Fruit fly (Drosophila melanogaster): ENCODE results near the gene Phf5a.

Phf5a gene

dm6 chr2L:6463392-6463791 lies 27.3 kb downstream of the Phf5a start (continued):
- TF ChIP-seq CG17328 (GFP tag; IDR thresholded peaks at IDR 0.05) = no peak
- TF ChIP-seq chinmo (GFP tag; IDR thresholded peaks at IDR 0.05; ENCODE audit: partially characterized antibody) = no peak
- TF ChIP-seq sim (GFP tag; IDR thresholded peaks at IDR 0.05) = no peak
- no peak for TF ChIP-seq otp (GFP tag; IDR thresholded peaks at IDR 0.05)
- TF ChIP-seq CG34224 (GFP tag; IDR thresholded peaks at IDR 0.05; ENCODE audit: partially characterized antibody) = no peak
- TF ChIP-seq lmd (GFP tag; IDR thresholded peaks at IDR 0.05) = no peak
- no peak for TF ChIP-seq CG31224 (GFP tag; IDR thresholded peaks at IDR 0.05)
- TF ChIP-seq CG11456 (GFP tag; IDR thresholded peaks at IDR 0.05) = 0 out of 3 replicates have a peak, but pooled peaks have one; percentile 8
- no peak for TF ChIP-seq prd (optimal IDR thresholded peaks at IDR 0.05)
- 0 out of 3 replicates have a peak, but pooled peaks have one; percentile 24 for TF ChIP-seq prd (GFP tag; IDR thresholded peaks at IDR 0.05)
- TF ChIP-seq CG10147 (GFP tag; optimal IDR thresholded peaks at IDR 0.05) = no peak
- no peak for TF ChIP-seq lbe (GFP tag; optimal IDR thresholded peaks at IDR 0.05)
- TF ChIP-seq sens (GFP tag) = peak; percentile 3
- TF ChIP-seq CG9437 (GFP tag; optimal IDR thresholded peaks at IDR 0.05) = no peak
- TF ChIP-seq CG6813 (GFP tag; optimal IDR thresholded peaks at IDR 0.05) = no peak
- TF ChIP-seq CTCF (GFP tag; optimal IDR thresholded peaks at IDR 0.05) = no peak
- TF ChIP-seq cwo (GFP tag; optimal IDR thresholded peaks at IDR 0.05) = no peak
- peak; percentile 18; the same call in 1 of the 3 replicates for TF ChIP-seq CG34422 (GFP tag; IDR thresholded peaks at IDR 0.05)
- no peak for TF ChIP-seq Doc3 (GFP tag; IDR thresholded peaks at IDR 0.05; ENCODE audit: partially characterized antibody)
- TF ChIP-seq CG4854 (GFP tag; optimal IDR thresholded peaks at IDR 0.05) = no peak
- no peak for TF ChIP-seq CG7987 (GFP tag; optimal IDR thresholded peaks at IDR 0.05)
- TF ChIP-seq CG11093 (GFP tag; IDR thresholded peaks at IDR 0.05) = peak; percentile 38; the same call in 1 of the 3 replicates
- TF ChIP-seq dysf (GFP tag; IDR thresholded peaks at IDR 0.05) = no peak
- TF ChIP-seq Doc2 (GFP tag; IDR thresholded peaks at IDR 0.05) = no peak
- peak; percentile 49 for TF ChIP-seq CG15479 (GFP tag; optimal IDR thresholded peaks at IDR 0.05)
- TF ChIP-seq CG10267 (tag; optimal IDR thresholded peaks at IDR 0.05) = no peak

- TF ChIP-seq CG17385 (GFP tag; optimal IDR thresholded peaks at IDR 0.05) = no peak
- TF ChIP-seq odd (GFP tag; optimal IDR thresholded peaks at IDR 0.05) = peak; percentile 10
- TF ChIP-seq CG7839 (tag; optimal IDR thresholded peaks at IDR 0.05) = no peak
- TF ChIP-seq CoRest (tag; optimal IDR thresholded peaks at IDR 0.05) = no peak
- peak; percentile 21; the same call in 1 of the 3 replicates for TF ChIP-seq ken (GFP tag; IDR thresholded peaks at IDR 0.05)
- no peak for TF ChIP-seq H15 (GFP tag; IDR thresholded peaks at IDR 0.05)
- TF ChIP-seq Bgb (GFP tag; IDR thresholded peaks at IDR 0.05; ENCODE audit: partially characterized antibody) = no peak
- no peak for TF ChIP-seq Sry-δ (GFP tag; optimal IDR thresholded peaks at IDR 0.05)
- TF ChIP-seq chinmo (GFP tag; IDR thresholded peaks at IDR 0.05; ENCODE audit: partially characterized antibody) = peak; percentile 78; the same call in 1 of the 4 replicates
- no peak for TF ChIP-seq vnd (GFP tag; IDR thresholded peaks at IDR 0.05; ENCODE audit: partially characterized antibody)
- TF ChIP-seq lab (GFP tag; optimal IDR thresholded peaks at IDR 0.05) = peak; percentile 11
- TF ChIP-seq tup (GFP tag; optimal IDR thresholded peaks at IDR 0.05) = no peak
- no peak for TF ChIP-seq maf-S (GFP tag; optimal IDR thresholded peaks at IDR 0.05)
- peak; percentile 3 for TF ChIP-seq CG1647 (GFP tag; optimal IDR thresholded peaks at IDR 0.05)
- no peak for TF ChIP-seq HLH4C (GFP tag; IDR thresholded peaks at IDR 0.05; ENCODE audit: partially characterized antibody)
- TF ChIP-seq CG7556 (GFP tag; optimal IDR thresholded peaks at IDR 0.05) = no peak
- TF ChIP-seq CG10654 (GFP tag; optimal IDR thresholded peaks at IDR 0.05) = no peak
- peak; percentile 7 for TF ChIP-seq CG2116 (GFP tag; optimal IDR thresholded peaks at IDR 0.05)
- TF ChIP-seq otp (GFP tag; IDR thresholded peaks at IDR 0.05) = peak; percentile 76
- peak; percentile 10 for TF ChIP-seq eyg (GFP tag; optimal IDR thresholded peaks at IDR 0.05)
- no peak for TF ChIP-seq CG3995 (GFP tag; optimal IDR thresholded peaks at IDR 0.05)
- TF ChIP-seq CG2120 (GFP tag; optimal IDR thresholded peaks at IDR 0.05) = no peak
- TF ChIP-seq CG32767 (GFP tag; IDR thresholded peaks at IDR 0.05) = no peak
- no peak for TF ChIP-seq fd64A (GFP tag; optimal IDR thresholded peaks at IDR 0.05)
- TF ChIP-seq CG14965 (GFP tag; optimal IDR thresholded peaks at IDR 0.05; ENCODE audit: borderline replicate concordance) = no peak
- no peak for TF ChIP-seq CG34376 (GFP tag; optimal IDR thresholded peaks at IDR 0.05)
- no peak for TF ChIP-seq nerfin-1 (tag; optimal IDR thresholded peaks at IDR 0.05)
- 0 out of 2 replicates have a peak, but pooled peaks have one; percentile 41 for TF ChIP-seq Xrp1 (GFP tag; IDR thresholded peaks at IDR 0.05)
Observed at dm6 chr2L:6462259-6462658, 28.4 kb downstream of the Phf5a start.
